Fruit fly (Drosophila melanogaster): Measurements from ENCODE around the gene CG12301.

- TF ChIP-seq Hr96 (GFP tag; optimal IDR thresholded peaks at IDR 0.05) (no peak), CG7101 (tag; optimal IDR thresholded peaks at IDR 0.05) (no peak), bab1 (GFP tag; optimal IDR thresholded peaks at IDR 0.05) (no peak), CG1620 (GFP tag; optimal IDR thresholded peaks at IDR 0.05) (no peak), pad (GFP tag; optimal IDR thresholded peaks at IDR 0.05) (no peak), Mnt (GFP tag; optimal IDR thresholded peaks at IDR 0.05) (no peak), cic (GFP tag; optimal IDR thresholded peaks at IDR 0.05) (no peak), ovo (GFP tag; optimal IDR thresholded peaks at IDR 0.05) (no peak), Crg-1 (GFP tag; optimal IDR thresholded peaks at IDR 0.05) (no peak), CG11617 (GFP tag; optimal IDR thresholded peaks at IDR 0.05) (no peak), CG5204 (GFP tag; optimal IDR thresholded peaks at IDR 0.05) (no peak), CG14711 (tag; optimal IDR thresholded peaks at IDR 0.05) (no peak)
Observed at dm6 chr3L:15535228-15535598, 45.4 kb upstream of the CG12301 start, which contains the start of gene CrebA.

Measured in whole organism, adult.